Worm (Caenorhabditis elegans) whole organism, early embryonic: ENCODE measurements around the gene tag-10.
A peak's percentile ranks its signal among the peaks of the same experiment; 100 is the strongest.

Experiments
- B0310.2 ChIP-seq: sonication (generic microtip); optimal IDR thresholded peaks from 2 replicates; lab custom pipeline; 2016; ENCODE audit warnings: mild to moderate bottlenecking, missing genetic modification characterization, missing compliant biosample characterization
- F13C5.2 ChIP-seq: sonication (generic microtip); optimal IDR thresholded peaks from 2 replicates; lab custom pipeline; 2017; ENCODE audit warnings: mild to moderate bottlenecking, missing genetic modification characterization, inconsistent platforms, missing compliant biosample characterization
- aly-1 ChIP-seq: sonication (generic microtip); optimal IDR thresholded peaks from 2 replicates; lab custom pipeline; 2016; ENCODE audit warnings: missing genetic modification characterization, missing compliant biosample characterization
- ama-1 ChIP-seq: fragments of 150-350 bp; optimal IDR thresholded peaks from 2 replicates; lab custom pipeline; 2014
- ceh-13 ChIP-seq: fragments of 200-800 bp; sonication (Bioruptor generic); optimal IDR thresholded peaks from 2 replicates; lab custom pipeline; 2018; ENCODE audit warnings: mild to moderate bottlenecking, missing genetic modification characterization, missing compliant biosample characterization
- ceh-36 ChIP-seq: sonication (generic microtip); optimal IDR thresholded peaks from 2 replicates; lab custom pipeline; 2016; ENCODE audit warnings: missing genetic modification characterization, inconsistent platforms, missing compliant biosample characterization
- ets-7 ChIP-seq: sonication (generic microtip); optimal IDR thresholded peaks from 2 replicates; lab custom pipeline; 2016; ENCODE audit warnings: missing genotype, missing genetic modification characterization, missing compliant biosample characterization
- flt-1 ChIP-seq: fragments of 200-800 bp; sonication (Bioruptor generic); IDR thresholded peaks from 2 replicates; pipeline ENCODE4 v1.3.6; 2022; ENCODE audit warnings: missing genetic modification characterization, missing compliant biosample characterization
- hmbx-1 ChIP-seq: sonication (generic microtip); optimal IDR thresholded peaks from 2 replicates; lab custom pipeline; 2016; ENCODE audit warnings: mild to moderate bottlenecking, missing genetic modification characterization, missing compliant biosample characterization
- hmg-4 ChIP-seq: fragments of 200-800 bp; sonication (Bioruptor generic); optimal IDR thresholded peaks from 2 replicates; lab custom pipeline; 2018; ENCODE audit warnings: mild to moderate bottlenecking, missing genetic modification characterization, missing compliant biosample characterization
- hnd-1 ChIP-seq: sonication (generic microtip); optimal IDR thresholded peaks from 2 replicates; lab custom pipeline; 2016; ENCODE audit warnings: missing genetic modification characterization, missing compliant biosample characterization
- pes-1 ChIP-seq: fragments of 200-800 bp; sonication (Bioruptor generic); IDR thresholded peaks from 2 replicates; pipeline ENCODE4 v1.3.6; 2022; ENCODE audit warnings: missing genetic modification reagents, missing genetic modification characterization, missing compliant biosample characterization
- scrt-1 ChIP-seq: fragments of 200-800 bp; sonication (Bioruptor generic); IDR thresholded peaks from 2 replicates; pipeline ENCODE4 v1.3.6; 2022; ENCODE audit warnings: missing genetic modification characterization, missing compliant biosample characterization
- sea-1 ChIP-seq: fragments of 200-800 bp; sonication (Bioruptor generic); conservative IDR thresholded peaks from 2 replicates; pipeline ENCODE4 v1.3.6; 2022; ENCODE audit warnings: missing genetic modification characterization, missing compliant biosample characterization
- tbx-11 ChIP-seq: fragments of 200-800 bp; sonication (Bioruptor generic); IDR thresholded peaks from 2 replicates; pipeline ENCODE4 v1.3.6; 2022; ENCODE audit warnings: missing genetic modification characterization, missing compliant biosample characterization
- tbx-37 ChIP-seq: fragments of 200-800 bp; sonication (Bioruptor generic); conservative IDR thresholded peaks from 2 replicates; pipeline ENCODE4 v1.3.6; 2022; ENCODE audit warnings: missing genetic modification reagents, missing genetic modification characterization, missing compliant biosample characterization
- tra-4 ChIP-seq: sonication (generic microtip); optimal IDR thresholded peaks from 2 replicates; lab custom pipeline; 2017; ENCODE audit warnings: missing genetic modification characterization, missing compliant biosample characterization

Gene tag-10

ce11 chrII:13630690-13631089 is 1.7 kb upstream of the tag-10 start, which contains the start of the genes gst-17 and gst-18:
TSS of gene gst-17 (minus strand) at chrII:13630790.
TSS of gene gst-18 (minus strand) at chrII:13630887.
- TF ChIP-seq tbx-37 (GFP tag; lab: Robert Waterston, UW) (no peak), tbx-11 (GFP tag; lab: Robert Waterston, UW) (no peak), aly-1 (tag; lab: Kevin White, UChicago) (no peak), ceh-36 (tag; lab: Kevin White, UChicago) (no peak), ceh-13 (GFP tag; lab: Kevin White, UChicago) (no peak), flt-1 (GFP tag; lab: Robert Waterston, UW) (no peak), hmbx-1 (tag; lab: Kevin White, UChicago) (no peak), pes-1 (GFP tag; lab: Robert Waterston, UW) (no peak), ets-7 (no peak), tra-4 (no peak), hnd-1 (no peak)

ce11 chrII:13636596-13636995 is 4.2 kb downstream of the tag-10 start:
- TF ChIP-seq F13C5.2 (tag; lab: Kevin White, UChicago) (no peak), ceh-36 (tag; lab: Kevin White, UChicago) (no peak), B0310.2 (tag; lab: Kevin White, UChicago) (peak; percentile 10), ceh-13 (GFP tag; lab: Kevin White, UChicago) (no peak)

ce11 chrII:13637464-13637863 is 5.1 kb downstream of the tag-10 start:
- TF ChIP-seq hnd-1 (no peak), aly-1 (tag; lab: Kevin White, UChicago) (peak; percentile 23)

- TF ChIP-seq ets-7 (no peak), ceh-13 (GFP tag; lab: Kevin White, UChicago) (no peak), hmg-4 (GFP tag; lab: Kevin White, UChicago) (no peak), hnd-1 (no peak), hmbx-1 (tag; lab: Kevin White, UChicago) (no peak), tbx-37 (GFP tag; lab: Robert Waterston, UW) (no peak)
Measured at ce11 chrII:13637941-13638489, 5.6 kb downstream of the tag-10 start, which contains the start of gene phdh-1. TSS of gene phdh-1 (minus strand) at chrII:13638480.

ce11 chrII:13638576-13638975 is 6.2 kb downstream of the tag-10 start:
- TF ChIP-seq tbx-37 (GFP tag; lab: Robert Waterston, UW): no peak
- no peak for TF ChIP-seq pes-1 (GFP tag; lab: Robert Waterston, UW)
- no peak for TF ChIP-seq ceh-36 (tag; lab: Kevin White, UChicago)
- no peak for TF ChIP-seq tbx-11 (GFP tag; lab: Robert Waterston, UW)
- TF ChIP-seq aly-1 (tag; lab: Kevin White, UChicago): no peak
- TF ChIP-seq ama-1: no peak
- no peak for TF ChIP-seq hmbx-1 (tag; lab: Kevin White, UChicago)
- no peak for TF ChIP-seq hmg-4 (GFP tag; lab: Kevin White, UChicago)
- TF ChIP-seq hnd-1: no peak
- TF ChIP-seq ceh-13 (GFP tag; lab: Kevin White, UChicago): no peak
- TF ChIP-seq B0310.2 (tag; lab: Kevin White, UChicago): no peak
- no peak for TF ChIP-seq scrt-1 (GFP tag; lab: Robert Waterston, UW)
- no peak for TF ChIP-seq F13C5.2 (tag; lab: Kevin White, UChicago)
- TF ChIP-seq tra-4: no peak
- TF ChIP-seq sea-1: no peak
- TF ChIP-seq ets-7: no peak

- TF ChIP-seq tra-4 (no peak), B0310.2 (tag; lab: Kevin White, UChicago) (no peak), aly-1 (tag; lab: Kevin White, UChicago) (no peak), ceh-36 (tag; lab: Kevin White, UChicago) (no peak), ceh-13 (GFP tag; lab: Kevin White, UChicago) (no peak), scrt-1 (GFP tag; lab: Robert Waterston, UW) (no peak), pes-1 (GFP tag; lab: Robert Waterston, UW) (no peak), hmg-4 (GFP tag; lab: Kevin White, UChicago) (no peak), flt-1 (GFP tag; lab: Robert Waterston, UW) (no peak), hnd-1 (no peak), tbx-37 (GFP tag; lab: Robert Waterston, UW) (no peak), tbx-11 (GFP tag; lab: Robert Waterston, UW) (no peak), hmbx-1 (tag; lab: Kevin White, UChicago) (no peak)
Measured at ce11 chrII:13640210-13640609, 7.8 kb downstream of the tag-10 start.

ce11 chrII:13641311-13641710 is 8.9 kb downstream of the tag-10 start, which contains the start of gene fbxa-167:
TSS of gene fbxa-167 (plus strand) at chrII:13641489.
- TF ChIP-seq aly-1 (tag; lab: Kevin White, UChicago) (no peak), F13C5.2 (tag; lab: Kevin White, UChicago) (no peak), B0310.2 (tag; lab: Kevin White, UChicago) (no peak), flt-1 (GFP tag; lab: Robert Waterston, UW) (no peak), tbx-11 (GFP tag; lab: Robert Waterston, UW) (no peak)

ce11 chrII:13648230-13648629 is 15.8 kb downstream of the tag-10 start, which contains the start of gene fbxa-169:
TSS of gene fbxa-169 (plus strand) at chrII:13648530.
- TF ChIP-seq flt-1 (GFP tag; lab: Robert Waterston, UW): no peak
- TF ChIP-seq aly-1 (tag; lab: Kevin White, UChicago): no peak
- no peak for TF ChIP-seq tbx-37 (GFP tag; lab: Robert Waterston, UW)
- TF ChIP-seq ceh-13 (GFP tag; lab: Kevin White, UChicago): no peak
- no peak for TF ChIP-seq pes-1 (GFP tag; lab: Robert Waterston, UW)
- no peak for TF ChIP-seq scrt-1 (GFP tag; lab: Robert Waterston, UW)
- no peak for TF ChIP-seq tra-4
